Worm (Caenorhabditis elegans) whole organism, mixed stage, embryonic: ENCODE results near the gene nep-22.

ENCODE experiments used
- elt-3 ChIP-seq: fragments of 150-350 bp; optimal IDR thresholded peaks from 2 replicates; lab custom pipeline; 2014; ENCODE audit warnings: missing biosample characterization, missing genetic modification characterization
- nhr-12 ChIP-seq: fragments of 150-350 bp; optimal IDR thresholded peaks from 2 replicates; lab custom pipeline; 2014; ENCODE audit warnings: missing biosample characterization, missing genetic modification characterization
- nhr-76 ChIP-seq: sonication (generic microtip); optimal IDR thresholded peaks from 2 replicates; lab custom pipeline; 2017; ENCODE audit warnings: missing biosample characterization, missing genetic modification characterization
- unc-62 ChIP-seq: fragments of 150-350 bp; optimal IDR thresholded peaks from 2 replicates; lab custom pipeline; 2014; ENCODE audit warnings: missing biosample characterization, missing genetic modification reagents, missing genetic modification characterization
- zip-8 ChIP-seq: fragments of 150-350 bp; optimal IDR thresholded peaks from 2 replicates; lab custom pipeline; 2014; ENCODE audit warnings: missing biosample characterization, missing genetic modification characterization
- ztf-11 ChIP-seq: fragments of 150-350 bp; optimal IDR thresholded peaks from 2 replicates; lab custom pipeline; 2014; ENCODE audit warnings: missing biosample characterization, missing genetic modification characterization

DNA sequence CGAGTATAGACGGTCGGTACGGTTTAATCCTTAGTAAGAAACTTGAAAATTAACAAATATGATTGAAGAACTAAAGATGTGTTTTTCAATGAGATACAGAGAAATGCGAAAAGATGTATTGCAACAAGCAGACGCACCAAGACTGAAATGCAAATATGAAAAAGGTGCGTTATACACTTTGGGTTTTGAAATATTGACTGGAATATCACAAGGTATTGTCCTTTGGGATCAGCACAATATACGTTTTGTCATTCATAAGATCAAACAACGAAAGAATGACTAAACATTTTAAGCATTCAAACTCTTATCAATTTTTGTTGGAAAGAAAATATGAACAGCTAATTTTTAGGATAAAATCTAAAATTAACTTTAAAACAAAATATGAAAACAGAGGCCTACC lies 11.6 kb upstream of the nep-22 start, which contains the start of gene T25B6.6:
- TF ChIP-seq ztf-11, result no peak
- TF ChIP-seq nhr-12 (tag; lab: Kevin White, UChicago), result no peak
- no peak for TF ChIP-seq elt-3 (tag; lab: Kevin White, UChicago)
- TF ChIP-seq unc-62 (GFP tag; lab: Kevin White, UChicago), result no peak
- TF ChIP-seq zip-8 (tag; lab: Kevin White, UChicago), result no peak
- TF ChIP-seq nhr-76 (tag; lab: Kevin White, UChicago), result no peak
